Worm (Caenorhabditis elegans) whole organism, L4 larva: ENCODE measurements around the gene hsp-110.

Experiments
- T20F7.1 ChIP-seq: fragments of 200-800 bp; sonication (Bioruptor generic); optimal IDR thresholded peaks from 2 replicates; lab custom pipeline; 2018; ENCODE audit warnings: mild to moderate bottlenecking, missing genetic modification characterization, missing compliant biosample characterization
- ama-1 ChIP-seq: fragments of 150-350 bp; optimal IDR thresholded peaks from 2 replicates; lab custom pipeline; 2014; ENCODE audit warnings: inconsistent platforms, mixed read lengths
- dpl-1 ChIP-seq: fragments of 150-350 bp; optimal IDR thresholded peaks from 2 replicates; lab custom pipeline; 2014; ENCODE audit warnings: missing biosample characterization, missing genetic modification reagents, missing genetic modification characterization
- duxl-1 ChIP-seq: sonication (generic microtip); optimal IDR thresholded peaks from 2 replicates; lab custom pipeline; 2016; ENCODE audit warnings: mild to moderate bottlenecking, missing genetic modification characterization, moderate library complexity, missing compliant biosample characterization; ENCODE audit not compliant: poor library complexity
- lin-15B ChIP-seq: fragments of 150-350 bp; sonication (generic microtip); optimal IDR thresholded peaks from 3 replicates; lab custom pipeline; 2014; ENCODE audit warnings: missing biosample characterization, missing genetic modification characterization
- nhr-28 ChIP-seq: fragments of 150-350 bp; optimal IDR thresholded peaks from 2 replicates; lab custom pipeline; 2014; ENCODE audit warnings: missing biosample characterization, missing genetic modification characterization
- nhr-6 ChIP-seq: fragments of 150-350 bp; optimal IDR thresholded peaks from 2 replicates; lab custom pipeline; 2014; ENCODE audit warnings: missing biosample characterization, missing genetic modification characterization
- nhr-77 ChIP-seq: fragments of 150-350 bp; optimal IDR thresholded peaks from 2 replicates; lab custom pipeline; 2014; ENCODE audit warnings: missing biosample characterization, missing genetic modification characterization
- php-3 ChIP-seq: fragments of 200-800 bp; sonication (Bioruptor generic); IDR thresholded peaks from 2 replicates; pipeline ENCODE4 v1.3.6; 2022; ENCODE audit warnings: missing genetic modification reagents, missing genetic modification characterization, missing compliant biosample characterization
- rbr-2 ChIP-seq: sonication (generic microtip); optimal IDR thresholded peaks from 2 replicates; lab custom pipeline; 2016; ENCODE audit warnings: missing genotype, missing genetic modification characterization, missing compliant biosample characterization
- saeg-2 ChIP-seq: fragments of 200-800 bp; sonication (Bioruptor generic); IDR thresholded peaks from 2 replicates; pipeline ENCODE4 v1.3.6; 2022; ENCODE audit warnings: missing genetic modification reagents, missing genetic modification characterization, missing compliant biosample characterization
- unc-39 ChIP-seq: sonication (generic microtip); optimal IDR thresholded peaks from 2 replicates; lab custom pipeline; 2017; ENCODE audit warnings: missing biosample characterization, missing genetic modification characterization
- zfp-3 ChIP-seq: fragments of 200-800 bp; sonication (Bioruptor generic); conservative IDR thresholded peaks from 2 replicates; pipeline ENCODE4 v1.3.6; 2022; ENCODE audit warnings: missing genetic modification reagents, missing genetic modification characterization, missing compliant biosample characterization

DNA sequence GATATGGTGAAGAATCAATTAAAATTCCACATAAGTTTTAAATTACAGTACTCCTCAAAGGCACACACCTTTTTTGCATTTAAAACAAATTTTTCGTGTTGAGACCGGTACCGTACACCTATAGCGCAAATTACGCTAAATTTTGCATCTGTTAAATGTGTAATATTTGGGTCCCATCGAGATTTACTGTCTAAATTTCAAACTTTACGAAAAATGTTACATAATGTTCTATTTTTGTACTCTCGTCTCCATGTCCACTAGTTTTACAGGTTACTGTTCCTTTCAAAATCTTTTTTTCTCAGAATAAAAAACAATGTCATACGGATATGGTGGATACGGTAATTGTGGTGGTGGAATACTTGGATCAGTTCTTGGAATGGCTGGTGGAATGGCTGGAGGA lies 48.3 kb downstream of the hsp-110 start, which contains the start of gene ZK353.2:
- TF ChIP-seq saeg-2 (GFP tag; lab: Robert Waterston, UW) (no peak), nhr-28 (tag; lab: Kevin White, UChicago) (no peak), dpl-1 (no peak), ama-1 (lab: Kevin White, UChicago) (no peak), php-3 (GFP tag; lab: Robert Waterston, UW) (no peak), nhr-77 (tag; lab: Kevin White, UChicago) (no peak), T20F7.1 (no peak), rbr-2 (tag; lab: Kevin White, UChicago) (no peak), nhr-6 (tag; lab: Kevin White, UChicago) (no peak), zfp-3 (GFP tag; lab: Robert Waterston, UW) (no peak), duxl-1 (tag; lab: Kevin White, UChicago) (no peak), unc-39 (tag; lab: Kevin White, UChicago) (no peak), lin-15B (tag; lab: Kevin White, UChicago) (no peak)
